Worm (Caenorhabditis elegans) whole organism, L1 larva: ENCODE results near the gene B0496.2.
A peak's percentile ranks its signal among the peaks of the same experiment; 100 is the strongest.

Experiments
- lir-3 ChIP-seq: sonication (generic microtip); optimal IDR thresholded peaks from 2 replicates; lab custom pipeline; 2016; ENCODE audit warnings: mild to moderate bottlenecking, missing genetic modification characterization, moderate library complexity, missing compliant biosample characterization; ENCODE audit not compliant: poor library complexity
- mep-1 ChIP-seq: fragments of 150-350 bp; optimal IDR thresholded peaks from 2 replicates; lab custom pipeline; 2014; ENCODE audit warnings: missing biosample characterization, missing genetic modification characterization
- nhr-12 ChIP-seq: sonication (generic microtip); optimal IDR thresholded peaks from 2 replicates; lab custom pipeline; 2017; ENCODE audit warnings: missing biosample characterization, missing genetic modification characterization
- nhr-28 ChIP-seq: fragments of 150-350 bp; optimal IDR thresholded peaks from 2 replicates; lab custom pipeline; 2014; ENCODE audit warnings: missing biosample characterization, missing genetic modification characterization
- tlp-1 ChIP-seq: fragments of 150-350 bp; optimal IDR thresholded peaks from 2 replicates; lab custom pipeline; 2014; ENCODE audit warnings: missing biosample characterization, missing genetic modification characterization
- unc-130 ChIP-seq: fragments of 150-350 bp; optimal IDR thresholded peaks from 2 replicates; lab custom pipeline; 2017; ENCODE audit warnings: missing biosample characterization, missing genetic modification characterization, inconsistent platforms

ce11 chrIV:7426055-7426454 lies 21.6 kb upstream of the B0496.2 start:
- no peak for TF ChIP-seq tlp-1
- TF ChIP-seq nhr-12 (tag; lab: Kevin White, UChicago) = no peak
- TF ChIP-seq lir-3 (tag; lab: Kevin White, UChicago) = no peak
- TF ChIP-seq nhr-28 (tag; lab: Kevin White, UChicago) = no peak
- no peak for TF ChIP-seq mep-1 (tag; lab: Kevin White, UChicago)
- TF ChIP-seq unc-130 (tag; lab: Kevin White, UChicago) = peak; percentile 33
